Worm (Caenorhabditis elegans) whole organism, L2 larva: Measurements from ENCODE around the gene hot-2.

ENCODE experiments used
- F13H6.1 ChIP-seq: sonication (generic microtip); optimal IDR thresholded peaks from 2 replicates; lab custom pipeline; 2016; ENCODE audit warnings: missing genetic modification characterization, missing compliant biosample characterization
- ceh-82 ChIP-seq: fragments of 150-350 bp; optimal IDR thresholded peaks from 2 replicates; lab custom pipeline; 2014; ENCODE audit warnings: missing biosample characterization, missing genetic modification characterization
- elt-3 ChIP-seq: sonication (generic microtip); optimal IDR thresholded peaks from 2 replicates; lab custom pipeline; 2017; ENCODE audit warnings: missing biosample characterization, missing genetic modification characterization
- lin-11 ChIP-seq: fragments of 150-350 bp; sonication (generic microtip); optimal IDR thresholded peaks from 2 replicates; lab custom pipeline; 2014; ENCODE audit warnings: missing biosample characterization, missing genetic modification characterization, inconsistent platforms, mixed read lengths
- lin-13 ChIP-seq: fragments of 150-350 bp; optimal IDR thresholded peaks from 2 replicates; lab custom pipeline; 2014; ENCODE audit warnings: missing biosample characterization, missing genetic modification reagents, missing genetic modification characterization
- lin-39 ChIP-seq: fragments of 150-350 bp; optimal IDR thresholded peaks from 2 replicates; lab custom pipeline; 2014; ENCODE audit warnings: missing biosample characterization, missing genetic modification reagents, missing genetic modification characterization
- nhr-129 ChIP-seq: fragments of 150-350 bp; optimal IDR thresholded peaks from 2 replicates; lab custom pipeline; 2014; ENCODE audit warnings: missing biosample characterization, missing genetic modification characterization
- snpc-4 ChIP-seq: fragments of 150-350 bp; optimal IDR thresholded peaks from 2 replicates; lab custom pipeline; 2014; ENCODE audit warnings: missing biosample characterization, missing genetic modification characterization
- unc-39 ChIP-seq: fragments of 150-350 bp; optimal IDR thresholded peaks from 2 replicates; lab custom pipeline; 2014; ENCODE audit warnings: missing biosample characterization, missing genetic modification characterization
- unc-62 ChIP-seq: fragments of 150-350 bp; optimal IDR thresholded peaks from 2 replicates; lab custom pipeline; 2014; ENCODE audit warnings: missing biosample characterization, missing genetic modification reagents, missing genetic modification characterization

- no peak for TF ChIP-seq lin-11 (tag; lab: Kevin White, UChicago)
- TF ChIP-seq ceh-82: no peak
- no peak for TF ChIP-seq unc-62 (GFP tag; lab: Kevin White, UChicago)
- no peak for TF ChIP-seq unc-39 (tag; lab: Kevin White, UChicago)
- no peak for TF ChIP-seq elt-3 (tag; lab: Kevin White, UChicago)
- no peak for TF ChIP-seq snpc-4
- TF ChIP-seq F13H6.1 (tag; lab: Kevin White, UChicago): no peak
- TF ChIP-seq nhr-129: no peak
- no peak for TF ChIP-seq lin-39 (tag; lab: Kevin White, UChicago)
- TF ChIP-seq lin-13: no peak
Measured at ce11 chrV:19181684-19182083, 7.1 kb downstream of the hot-2 start.
